Worm (Caenorhabditis elegans): ENCODE data around the gene str-109.

The str-109 gene

DNA sequence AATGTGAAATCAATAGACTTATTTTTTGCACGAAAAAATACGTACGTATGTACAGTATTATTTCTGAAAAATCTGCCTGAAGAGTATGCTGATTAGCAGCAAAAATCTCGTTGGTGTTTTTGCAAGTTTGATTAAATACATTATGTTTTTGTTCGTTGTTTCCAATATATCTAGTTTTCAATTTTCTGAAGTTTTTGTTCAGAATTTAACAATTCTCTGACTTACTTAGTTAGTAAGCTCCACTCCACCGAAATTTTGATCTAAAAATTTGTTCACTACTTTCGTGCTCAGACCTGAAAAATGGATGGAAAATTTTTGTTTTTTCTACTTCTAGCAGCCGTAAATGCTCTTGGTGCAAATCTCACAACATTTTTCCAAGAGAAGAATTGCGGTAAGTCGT is 42.9 kb upstream of the str-109 start, which contains the start of gene irld-26:
TSS of gene irld-26 (plus strand) at position 301 of the 400 bp plus-strand sequence.
- TF ChIP-seq nhr-179 (tag; optimal IDR thresholded peaks at IDR 0.05) = no peak
- no peak for TF ChIP-seq ztf-25 (GFP tag; IDR thresholded peaks at IDR 0.05)
- no peak for TF ChIP-seq ztf-18 (tag; optimal IDR thresholded peaks at IDR 0.05)
- TF ChIP-seq ztf-6 (GFP tag; IDR thresholded peaks at IDR 0.05) = no peak
- TF ChIP-seq madf-3 (GFP tag; IDR thresholded peaks at IDR 0.05) = no peak
- no peak for TF ChIP-seq hsf-1 (GFP tag; IDR thresholded peaks at IDR 0.05)
- no peak for TF ChIP-seq F37B4.10 (GFP tag; IDR thresholded peaks at IDR 0.05)
- TF ChIP-seq him-1 (tag; optimal IDR thresholded peaks at IDR 0.05) = no peak
- no peak for TF ChIP-seq F57A8.1 (GFP tag; optimal IDR thresholded peaks at IDR 0.05)
- no peak for TF ChIP-seq dox-1 (GFP tag; IDR thresholded peaks at IDR 0.05)
- TF ChIP-seq egrh-3 (GFP tag; IDR thresholded peaks at IDR 0.05) = no peak
- no peak for TF ChIP-seq rec-8 (tag; optimal IDR thresholded peaks at IDR 0.05)
- TF ChIP-seq hlh-12 (tag; optimal IDR thresholded peaks at IDR 0.05) = no peak
- no peak for TF ChIP-seq Y56A3A.18 (GFP tag; IDR thresholded peaks at IDR 0.05)
- no peak for TF ChIP-seq nfyb-1 (GFP tag; IDR thresholded peaks at IDR 0.05)
- no peak for TF ChIP-seq K12H6.12 (tag; optimal IDR thresholded peaks at IDR 0.05)
- no peak for TF ChIP-seq ama-1 (optimal IDR thresholded peaks at IDR 0.05)
- no peak for TF ChIP-seq ama-1 (GFP tag; optimal IDR thresholded peaks at IDR 0.05)
- TF ChIP-seq mel-28 (tag; optimal IDR thresholded peaks at IDR 0.05; ENCODE audit: borderline replicate concordance) = no peak
- no peak for TF ChIP-seq ceh-91 (GFP tag; IDR thresholded peaks at IDR 0.05)
- TF ChIP-seq aptf-3 (GFP tag; IDR thresholded peaks at IDR 0.05) = no peak

DNA sequence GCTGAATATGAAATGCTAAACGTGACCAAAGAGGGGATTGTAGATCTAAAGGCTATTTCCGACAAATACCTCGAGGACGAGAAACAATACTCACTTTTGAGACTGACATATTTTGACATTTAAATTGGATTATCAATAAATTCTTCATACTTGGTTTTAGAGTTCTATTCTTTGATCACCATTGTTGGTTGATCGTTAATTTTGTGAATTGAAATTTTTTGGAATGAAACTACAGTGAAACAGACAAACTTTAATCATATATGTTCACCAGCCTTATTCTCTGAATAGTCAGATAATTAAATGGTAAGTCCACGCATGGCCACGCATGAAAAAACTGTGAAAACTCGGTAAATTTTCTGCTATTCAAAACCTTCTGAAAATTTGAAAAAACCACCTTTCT is 40.6 kb upstream of the str-109 start, which contains the start of gene F11A5.18:
TSS of gene F11A5.18 (plus strand) at position 301 of the 400 bp plus-strand sequence.
- TF ChIP-seq F10E7.11 (tag; optimal IDR thresholded peaks at IDR 0.05) (no peak), hrde-1 (tag; optimal IDR thresholded peaks at IDR 0.05; ENCODE audit: borderline replicate concordance) (no peak), madf-10 (tag; optimal IDR thresholded peaks at IDR 0.05) (no peak), snpc-1.3 (tag; optimal IDR thresholded peaks at IDR 0.05; ENCODE audit: insufficient read depth) (no peak), nfyb-1 (GFP tag; IDR thresholded peaks at IDR 0.05) (no peak), cebp-1 (GFP tag; IDR thresholded peaks at IDR 0.05) (no peak), cebp-1 (tag; optimal IDR thresholded peaks at IDR 0.05) (no peak), F39B2.1 (GFP tag; IDR thresholded peaks at IDR 0.05) (no peak)

ce11 chrV:16201730-16202129 is 39.7 kb upstream of the str-109 start, which contains the start of gene F11A5.17:
F11A5.17 (plus strand) TSS chrV:16202030.
- TF ChIP-seq unc-130 (GFP tag; optimal IDR thresholded peaks at IDR 0.05) (no peak), athp-1 (tag; optimal IDR thresholded peaks at IDR 0.05) (no peak), B0336.3 (GFP tag; IDR thresholded peaks at IDR 0.05) (no peak), madf-3 (GFP tag; IDR thresholded peaks at IDR 0.05) (no peak), bed-1 (GFP tag; IDR thresholded peaks at IDR 0.05) (no peak), aptf-2 (GFP tag; conservative IDR thresholded peaks at IDR 0.05) (no peak), ceh-100 (GFP tag; IDR thresholded peaks at IDR 0.05) (no peak), akir-1 (GFP tag; optimal IDR thresholded peaks at IDR 0.05) (no peak), unc-62 (GFP tag; optimal IDR thresholded peaks at IDR 0.05) (no peak), F37B4.10 (GFP tag; IDR thresholded peaks at IDR 0.05) (no peak), hrde-1 (tag; optimal IDR thresholded peaks at IDR 0.05; ENCODE audit: borderline replicate concordance) (no peak), egl-44 (GFP tag; IDR thresholded peaks at IDR 0.05) (no peak)
